Fruit fly (Drosophila melanogaster) S2 (cell line): ENCODE data around the gene Trf4-1.

Experiments
- CG8478 ChIP-seq: fragments of >200 bp; optimal IDR thresholded peaks from 2 replicates; lab custom pipeline; 2018
- CTCF ChIP-seq, 2 experiments: fragments of >200 bp; optimal IDR thresholded peaks; 2 replicates each; lab custom pipeline; 2018

- TF ChIP-seq CG8478 (no peak), CTCF (optimal IDR thresholded peaks at IDR 0.05; lab: Kevin White, UChicago) (no peak)
Observed at dm6 chrX:8522504-8522903, 37.6 kb upstream of the Trf4-1 start.
